Fruit fly (Drosophila melanogaster): Measurements from ENCODE around the gene CG9411.

Gene CG9411

dm6 chrX:14480020-14480419 lies at the start of gene CG9411:
Gene CG9411 (minus strand): TSS chrX:14480086.
- TF ChIP-seq Dll (optimal IDR thresholded peaks at IDR 0.05), result no peak
- no peak for TF ChIP-seq usp (GFP tag; optimal IDR thresholded peaks at IDR 0.05)
- TF ChIP-seq psq (optimal IDR thresholded peaks at IDR 0.05), result no peak
- TF ChIP-seq EcR (GFP tag; optimal IDR thresholded peaks at IDR 0.05), result no peak
- no peak for TF ChIP-seq CG8478 (optimal IDR thresholded peaks at IDR 0.05)
- TF ChIP-seq pan (optimal IDR thresholded peaks at IDR 0.05), result no peak

- no peak for TF ChIP-seq psq (optimal IDR thresholded peaks at IDR 0.05)
Observed at dm6 chrX:14500992-14501391, 21.1 kb upstream of the CG9411 start.

- TF ChIP-seq pan (optimal IDR thresholded peaks at IDR 0.05) (no peak), CG8478 (optimal IDR thresholded peaks at IDR 0.05) (no peak), psq (optimal IDR thresholded peaks at IDR 0.05) (no peak), EcR (GFP tag; optimal IDR thresholded peaks at IDR 0.05) (no peak), Dll (optimal IDR thresholded peaks at IDR 0.05) (no peak), usp (GFP tag; optimal IDR thresholded peaks at IDR 0.05) (no peak)
Observed at dm6 chrX:14495835-14496234, 15.9 kb upstream of the CG9411 start, which contains the start of gene CG12540. Gene CG12540 (plus strand): TSS chrX:14496135.

dm6 chrX:14493779-14494401 lies 14.0 kb upstream of the CG9411 start:
- TF ChIP-seq usp (GFP tag; optimal IDR thresholded peaks at IDR 0.05), result no peak

- TF ChIP-seq CG8478 (optimal IDR thresholded peaks at IDR 0.05), result no peak
- no peak for TF ChIP-seq pan (optimal IDR thresholded peaks at IDR 0.05)
- no peak for TF ChIP-seq psq (optimal IDR thresholded peaks at IDR 0.05)
- no peak for TF ChIP-seq usp (GFP tag; optimal IDR thresholded peaks at IDR 0.05)
- no peak for TF ChIP-seq EcR (GFP tag; optimal IDR thresholded peaks at IDR 0.05)
- TF ChIP-seq Dll (optimal IDR thresholded peaks at IDR 0.05), result no peak
Observed at dm6 chrX:14483521-14484031, 3.7 kb upstream of the CG9411 start.

dm6 chrX:14481607-14482006 lies 1.7 kb upstream of the CG9411 start:
- TF ChIP-seq pan (optimal IDR thresholded peaks at IDR 0.05) (no peak), usp (GFP tag; optimal IDR thresholded peaks at IDR 0.05) (no peak)

- TF ChIP-seq pan (optimal IDR thresholded peaks at IDR 0.05) (no peak), psq (optimal IDR thresholded peaks at IDR 0.05) (no peak), CG8478 (optimal IDR thresholded peaks at IDR 0.05) (no peak), Dll (optimal IDR thresholded peaks at IDR 0.05) (no peak), EcR (GFP tag; optimal IDR thresholded peaks at IDR 0.05) (no peak), usp (GFP tag; optimal IDR thresholded peaks at IDR 0.05) (no peak)
Observed at dm6 chrX:14481206-14481605, 1.3 kb upstream of the CG9411 start.

- TF ChIP-seq EcR (GFP tag; optimal IDR thresholded peaks at IDR 0.05), result no peak
- no peak for TF ChIP-seq usp (GFP tag; optimal IDR thresholded peaks at IDR 0.05)
- no peak for TF ChIP-seq CG8478 (optimal IDR thresholded peaks at IDR 0.05)
- TF ChIP-seq pan (optimal IDR thresholded peaks at IDR 0.05), result no peak
- no peak for TF ChIP-seq Dll (optimal IDR thresholded peaks at IDR 0.05)
- TF ChIP-seq psq (optimal IDR thresholded peaks at IDR 0.05), result no peak
Observed at dm6 chrX:14446853-14447252, 33.0 kb downstream of the CG9411 start.
